Fruit fly (Drosophila melanogaster) Kc167 (cell line): ENCODE measurements around the gene CG12347.

Source experiments
- Myc ChIP-seq: fragments of >200 bp; optimal IDR thresholded peaks from 2 replicates; lab custom pipeline; 2017; ENCODE audit warnings: missing external identifiers
- Sin3A ChIP-seq: fragments of >200 bp; optimal IDR thresholded peaks from 2 replicates; lab custom pipeline; 2018; ENCODE audit warnings: missing external identifiers
- h ChIP-seq: fragments of >200 bp; optimal IDR thresholded peaks from 3 replicates; lab custom pipeline; 2018; ENCODE audit warnings: missing external identifiers
- insv ChIP-seq: fragments of >200 bp; optimal IDR thresholded peaks from 3 replicates; lab custom pipeline; 2018; ENCODE audit warnings: missing external identifiers
- psq ChIP-seq: fragments of >200 bp; optimal IDR thresholded peaks from 2 replicates; lab custom pipeline; 2017; ENCODE audit warnings: missing external identifiers
- ttk ChIP-seq: sonication (Bioruptor generic); optimal IDR thresholded peaks from 2 replicates; lab custom pipeline; 2017; ENCODE audit warnings: missing external identifiers

CG12347 gene

DNA sequence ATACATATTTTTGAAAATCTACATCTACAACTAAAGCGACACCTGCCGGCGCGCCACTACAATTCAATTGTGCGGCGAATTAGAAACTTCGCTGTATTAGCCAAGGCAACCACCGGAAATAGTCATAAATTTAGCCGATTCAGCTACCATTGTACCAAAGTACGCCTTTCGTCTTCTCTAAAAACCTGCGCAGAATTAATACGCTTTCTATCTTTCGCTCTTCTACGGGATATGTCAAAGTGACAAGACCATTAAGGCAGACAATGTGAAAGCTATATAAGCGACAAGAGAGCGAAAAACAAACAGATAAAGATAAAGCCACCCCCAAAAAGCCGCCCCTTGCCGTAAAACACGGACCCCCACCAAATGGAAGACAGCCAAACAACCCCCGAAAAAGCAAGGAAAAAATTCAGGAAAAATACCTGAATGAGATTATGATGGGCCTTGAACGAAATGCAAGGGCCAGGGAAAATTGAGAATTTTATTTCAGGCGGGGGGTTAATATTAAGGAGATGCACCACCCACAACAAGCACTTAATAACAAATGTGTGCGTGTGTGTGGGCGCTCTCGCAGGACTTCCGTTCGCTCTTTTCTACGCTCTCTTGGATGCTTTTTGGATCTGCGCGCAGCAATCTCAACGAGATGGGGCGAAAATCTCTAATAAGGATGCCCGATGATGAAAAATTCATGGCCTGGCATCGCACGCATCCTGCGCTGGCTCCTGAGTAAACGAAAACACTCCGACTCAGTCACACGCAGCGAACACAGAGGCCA is 13.1 kb downstream of the CG12347 start, which contains the start of gene cpo:
cpo (plus strand) TSS at position 725 of the 775 bp plus-strand sequence.
- TF ChIP-seq ttk (lab: Kevin White, UChicago) (no peak), Sin3A (no peak), h (lab: Kevin White, UChicago) (no peak), insv (lab: Kevin White, UChicago) (no peak), psq (no peak), Myc (no peak)

- TF ChIP-seq psq (no peak), h (lab: Kevin White, UChicago) (no peak), ttk (lab: Kevin White, UChicago) (no peak)
These were observed 14.0 kb downstream of the CG12347 start for dm6 chr3R:17920265-17920664.

DNA sequence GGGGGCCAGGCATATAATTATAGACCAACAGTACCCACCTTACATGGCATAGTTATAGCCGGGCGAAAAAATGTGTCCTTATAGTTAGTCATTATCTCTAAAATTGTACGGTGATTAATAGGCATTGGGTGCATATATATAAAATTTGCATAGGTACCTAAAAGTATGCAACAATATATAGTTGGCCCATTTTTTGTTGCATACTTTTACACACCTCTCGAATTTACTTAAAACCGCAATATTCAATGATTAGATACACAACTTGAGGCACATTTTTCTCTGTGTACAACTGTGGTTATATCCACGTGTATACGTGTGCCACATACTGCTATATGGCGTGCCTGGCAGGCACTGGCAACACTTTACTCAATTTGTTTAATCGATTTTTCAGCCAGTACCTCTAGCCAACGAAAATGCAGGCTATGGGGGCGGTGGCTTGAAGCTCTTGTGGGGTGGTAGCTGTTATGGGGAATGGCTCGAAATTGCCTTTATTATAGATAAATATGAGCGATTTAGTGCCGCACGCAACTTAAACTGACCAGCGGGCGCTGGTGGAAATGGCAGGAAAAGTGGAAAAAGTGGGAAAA is 26.5 kb downstream of the CG12347 start:
- TF ChIP-seq Myc (no peak), insv (lab: Kevin White, UChicago) (no peak), ttk (lab: Kevin White, UChicago) (no peak), Sin3A (no peak), h (lab: Kevin White, UChicago) (no peak), psq (no peak)

- TF ChIP-seq ttk (lab: Kevin White, UChicago) (no peak), Myc (no peak), Sin3A (no peak), psq (no peak), h (lab: Kevin White, UChicago) (no peak), insv (lab: Kevin White, UChicago) (no peak)
These were observed 28.5 kb downstream of the CG12347 start for dm6 chr3R:17934752-17935151.

DNA sequence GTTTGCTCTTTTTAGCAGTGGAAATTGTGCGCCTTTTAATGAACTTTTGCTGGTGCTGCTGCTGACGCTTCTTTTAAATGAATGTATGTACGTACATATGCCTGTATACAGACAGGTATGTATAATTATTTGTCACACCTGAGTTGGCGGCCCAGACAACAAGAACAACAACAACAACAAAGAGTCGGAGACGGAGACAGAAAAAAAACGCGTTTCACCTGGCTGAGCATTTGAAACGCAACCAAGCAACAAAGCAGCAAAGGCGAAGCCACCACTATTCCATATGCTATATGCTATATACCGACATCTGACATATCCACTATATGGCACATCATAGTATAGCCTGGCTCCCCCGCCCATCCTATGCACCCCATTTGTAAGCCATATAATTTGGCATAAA is 32.5 kb downstream of the CG12347 start:
- TF ChIP-seq h (lab: Kevin White, UChicago) (no peak), Myc (no peak), ttk (lab: Kevin White, UChicago) (no peak), psq (no peak), Sin3A (no peak), insv (lab: Kevin White, UChicago) (no peak)

dm6 chr3R:17941086-17941485 is 34.8 kb downstream of the CG12347 start:
- TF ChIP-seq h (lab: Kevin White, UChicago) (no peak), psq (no peak), insv (lab: Kevin White, UChicago) (no peak), ttk (lab: Kevin White, UChicago) (no peak), Sin3A (no peak), Myc (no peak)

- TF ChIP-seq Myc = no peak
- no peak for TF ChIP-seq insv (lab: Kevin White, UChicago)
- no peak for TF ChIP-seq Sin3A
- TF ChIP-seq psq = no peak
- TF ChIP-seq h (lab: Kevin White, UChicago) = no peak
- no peak for TF ChIP-seq ttk (lab: Kevin White, UChicago)
These were observed 37.4 kb downstream of the CG12347 start for dm6 chr3R:17943359-17944232.

DNA sequence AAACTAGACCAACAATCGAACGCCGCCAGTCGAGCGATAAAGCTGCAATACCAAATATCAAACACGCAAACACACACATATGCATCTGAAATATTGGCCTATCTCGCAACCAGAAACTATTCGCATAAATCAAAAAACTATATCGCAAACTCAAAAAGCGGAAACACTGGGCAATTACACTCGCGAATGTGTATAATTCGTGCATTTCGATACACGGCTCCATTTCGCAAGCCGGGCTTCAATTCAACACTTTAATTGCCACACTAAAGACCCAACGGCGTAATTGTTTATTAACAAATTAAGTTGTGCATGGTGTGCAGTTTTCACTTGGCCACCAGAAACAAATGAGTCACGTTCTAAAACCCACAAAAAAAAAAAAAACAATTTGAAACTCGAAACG is 38.1 kb downstream of the CG12347 start:
- TF ChIP-seq Myc (no peak), insv (lab: Kevin White, UChicago) (no peak), h (lab: Kevin White, UChicago) (no peak), psq (no peak), Sin3A (no peak), ttk (lab: Kevin White, UChicago) (no peak)

DNA sequence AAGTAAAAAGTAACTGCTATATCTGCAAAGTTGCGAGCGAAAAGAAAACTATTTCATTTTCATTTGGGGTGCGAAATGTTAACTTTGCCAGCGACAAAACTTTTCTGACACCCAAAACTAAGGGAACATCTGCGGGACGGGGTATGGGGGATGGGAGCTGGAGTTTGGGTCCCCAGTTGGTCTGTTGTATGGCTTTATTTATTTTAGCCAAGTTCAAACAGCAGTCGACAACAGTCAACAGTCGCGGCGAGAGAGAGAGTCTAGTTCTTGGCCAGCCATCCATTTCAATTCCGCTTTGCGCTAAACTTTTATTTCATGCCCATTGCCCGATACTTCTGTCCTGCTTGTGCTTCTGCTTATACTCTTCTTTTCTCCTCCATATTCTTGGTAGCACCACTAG is 39.5 kb downstream of the CG12347 start:
- no peak for TF ChIP-seq Myc
- no peak for TF ChIP-seq ttk (lab: Kevin White, UChicago)
- no peak for TF ChIP-seq Sin3A
- TF ChIP-seq insv (lab: Kevin White, UChicago) = no peak
- TF ChIP-seq h (lab: Kevin White, UChicago) = no peak
- no peak for TF ChIP-seq psq

dm6 chr3R:17946246-17946645 is 40.0 kb downstream of the CG12347 start:
- no peak for TF ChIP-seq insv (lab: Kevin White, UChicago)
- TF ChIP-seq h (lab: Kevin White, UChicago) = no peak
- no peak for TF ChIP-seq ttk (lab: Kevin White, UChicago)
- TF ChIP-seq Sin3A = no peak
- TF ChIP-seq psq = no peak

DNA sequence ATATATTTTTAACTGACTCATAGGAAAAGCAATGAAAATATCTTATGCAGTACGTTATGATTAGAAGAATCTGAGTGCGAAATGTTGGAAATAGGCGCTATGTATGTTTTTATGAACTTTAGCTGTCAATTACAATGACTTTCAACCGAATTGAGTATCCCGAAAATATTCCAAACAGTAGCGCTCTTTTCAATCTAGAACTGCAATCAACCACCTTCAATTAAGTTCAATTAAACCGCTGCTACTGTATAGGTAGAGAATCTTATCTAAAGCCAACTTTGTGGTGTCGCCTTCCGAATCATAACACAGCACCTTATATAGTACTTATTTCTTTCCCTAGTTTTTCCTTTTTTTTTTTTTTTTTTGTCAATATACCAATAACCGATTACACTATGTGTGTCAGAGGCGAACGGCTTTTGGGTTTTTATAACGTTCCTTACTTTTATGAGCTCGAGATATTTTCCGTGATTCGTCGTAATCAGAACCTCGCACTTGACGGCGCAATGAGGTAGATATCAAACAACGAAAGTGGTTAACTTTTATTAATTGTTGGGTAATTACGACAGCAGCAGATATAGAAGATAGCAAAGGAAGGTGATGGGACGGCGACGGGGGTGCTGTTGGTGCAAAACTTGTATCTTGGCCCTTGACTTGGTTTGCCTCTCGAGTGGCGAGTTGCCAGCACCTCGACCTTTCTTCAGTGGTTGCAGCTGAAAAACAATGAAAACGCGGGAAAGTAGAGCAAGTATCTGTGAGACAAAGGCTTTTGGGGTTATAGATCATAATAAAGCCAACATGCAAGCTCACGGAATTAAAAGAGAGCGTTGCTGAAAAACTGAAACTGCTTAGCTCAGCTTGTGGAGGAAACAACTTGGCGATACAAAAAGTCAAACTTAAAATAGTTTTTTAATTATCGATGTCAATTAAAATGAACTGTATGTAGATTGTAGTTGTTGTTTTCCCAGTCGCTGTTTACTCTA is 42.3 kb downstream of the CG12347 start:
- TF ChIP-seq h (lab: Kevin White, UChicago) = no peak
- no peak for TF ChIP-seq Myc
- no peak for TF ChIP-seq insv (lab: Kevin White, UChicago)
- no peak for TF ChIP-seq Sin3A
- TF ChIP-seq ttk (lab: Kevin White, UChicago) = no peak
- TF ChIP-seq psq = no peak
